Fruit fly (Drosophila melanogaster) whole organism, embryonic: ENCODE measurements around the gene eya.

Experiments
- Adf1 ChIP-seq: fragments of 200-800 bp; sonication (Bioruptor generic); IDR thresholded peaks from 2 replicates; pipeline ENCODE4 v1.3.6; 2022; ENCODE audit warnings: missing biosample characterization, missing genetic modification characterization
- Atf6 ChIP-seq: fragments of 200-800 bp; sonication (Bioruptor generic); IDR thresholded peaks from 2 replicates; pipeline ENCODE4 v1.3.6; 2022; ENCODE audit warnings: missing biosample characterization, missing genetic modification characterization
- B-H2 ChIP-seq: fragments of 200-800 bp; sonication (Bioruptor generic); optimal IDR thresholded peaks from 2 replicates; lab custom pipeline; 2018; ENCODE audit warnings: missing biosample characterization, mild to moderate bottlenecking, missing genetic modification characterization
- Bgb ChIP-seq: fragments of 200-800 bp; sonication (Bioruptor generic); IDR thresholded peaks from 2 replicates; pipeline ENCODE4 v1.3.6; 2022; ENCODE audit warnings: missing biosample characterization, missing genetic modification characterization; ENCODE audit not compliant: partially characterized antibody
- BtbVII ChIP-seq: fragments of 200-800 bp; sonication (Bioruptor generic); optimal IDR thresholded peaks from 3 replicates; lab custom pipeline; 2017; ENCODE audit warnings: missing biosample characterization, mild to moderate bottlenecking, missing genetic modification characterization
- CG11085 ChIP-seq: fragments of 200-800 bp; sonication (Bioruptor generic); IDR thresholded peaks from 2 replicates; pipeline ENCODE4 v1.3.6; 2022; ENCODE audit warnings: missing biosample characterization, missing genetic modification characterization
- CG12071 ChIP-seq: fragments of 200-800 bp; sonication (Bioruptor generic); optimal IDR thresholded peaks from 3 replicates; lab custom pipeline; 2018; ENCODE audit warnings: missing biosample characterization, mild to moderate bottlenecking, missing genetic modification characterization
- CG12155 ChIP-seq: fragments of 200-800 bp; sonication (Bioruptor generic); optimal IDR thresholded peaks from 3 replicates; lab custom pipeline; 2016; ENCODE audit warnings: missing biosample characterization, missing genetic modification characterization
- CG12769 ChIP-seq: fragments of 200-800 bp; sonication (Bioruptor generic); optimal IDR thresholded peaks from 2 replicates; lab custom pipeline; 2019; ENCODE audit warnings: missing biosample characterization, mild to moderate bottlenecking, missing genetic modification characterization, moderate library complexity
- CG14014 ChIP-seq: fragments of 200-800 bp; sonication (Bioruptor generic); IDR thresholded peaks from 2 replicates; pipeline ENCODE4 v1.3.6; 2022; ENCODE audit warnings: missing biosample characterization, missing genetic modification characterization
- CG16779 ChIP-seq: fragments of 200-800 bp; sonication (Bioruptor generic); IDR thresholded peaks from 2 replicates; pipeline ENCODE4 v1.3.6; 2022; ENCODE audit warnings: missing biosample characterization, missing genetic modification characterization
- CG17359 ChIP-seq: fragments of 200-800 bp; sonication (Bioruptor generic); optimal IDR thresholded peaks from 3 replicates; lab custom pipeline; 2018; ENCODE audit warnings: missing biosample characterization, mild to moderate bottlenecking, missing genetic modification characterization, moderate library complexity
- CG17361 ChIP-seq: fragments of 200-800 bp; sonication (Bioruptor generic); IDR thresholded peaks from 3 replicates; pipeline ENCODE4 v1.3.6; 2022; ENCODE audit warnings: missing biosample characterization, missing genetic modification characterization
- CG2120 ChIP-seq: fragments of 200-800 bp; sonication (Bioruptor generic); optimal IDR thresholded peaks from 3 replicates; lab custom pipeline; 2016; ENCODE audit warnings: missing biosample characterization, missing genetic modification characterization
- CG2712 ChIP-seq: fragments of 200-800 bp; optimal IDR thresholded peaks from 3 replicates; lab custom pipeline; 2019; ENCODE audit warnings: missing biosample characterization, mild to moderate bottlenecking, missing genetic modification characterization, moderate library complexity
- CG30403 ChIP-seq: fragments of 200-800 bp; sonication (Bioruptor generic); optimal IDR thresholded peaks from 3 replicates; lab custom pipeline; 2016; ENCODE audit warnings: missing biosample characterization, missing genetic modification characterization
- CG31388 ChIP-seq: fragments of 200-800 bp; sonication (Bioruptor generic); optimal IDR thresholded peaks from 2 replicates; lab custom pipeline; 2016; ENCODE audit warnings: missing biosample characterization, missing genetic modification characterization
- CG3407 ChIP-seq: fragments of 200-800 bp; sonication (Bioruptor generic); optimal IDR thresholded peaks from 2 replicates; lab custom pipeline; 2018; ENCODE audit warnings: missing biosample characterization, mild to moderate bottlenecking, missing genetic modification characterization
- CG34376 ChIP-seq: fragments of 200-800 bp; sonication (Bioruptor generic); optimal IDR thresholded peaks from 2 replicates; lab custom pipeline; 2018; ENCODE audit warnings: missing biosample characterization, mild to moderate bottlenecking, missing genetic modification characterization
- CG34422 ChIP-seq: fragments of 200-800 bp; sonication (Bioruptor generic); IDR thresholded peaks from 3 replicates; pipeline ENCODE4 v1.3.6; 2022; ENCODE audit warnings: missing biosample characterization, missing genetic modification characterization
- CG6683 ChIP-seq: fragments of 200-800 bp; sonication (Bioruptor generic); optimal IDR thresholded peaks from 2 replicates; lab custom pipeline; 2017; ENCODE audit warnings: missing biosample characterization, mild to moderate bottlenecking, missing genetic modification characterization, missing genetic modification reagents
- CG7357 ChIP-seq: fragments of 200-800 bp; sonication (Bioruptor generic); IDR thresholded peaks from 3 replicates; pipeline ENCODE4 v1.3.6; 2022; ENCODE audit warnings: missing biosample characterization, missing genetic modification characterization
- CG7987 ChIP-seq: fragments of 200-800 bp; sonication (Bioruptor generic); optimal IDR thresholded peaks from 2 replicates; lab custom pipeline; 2018; ENCODE audit warnings: missing biosample characterization, mild to moderate bottlenecking, missing genetic modification characterization, moderate library complexity
- CG8290 ChIP-seq, 3 experiments: fragments of 200-800 bp; sonication (Bioruptor generic); optimal IDR thresholded peaks; 2 replicates each; lab custom pipeline; 2016 to 2019; ENCODE audit warnings: missing biosample characterization in 3 of 3, missing genetic modification characterization in 3 of 3, mild to moderate bottlenecking in 2 of 3, moderate library complexity in 1 of 3
- CG9817 ChIP-seq: fragments of 200-800 bp; sonication (Bioruptor generic); optimal IDR thresholded peaks from 2 replicates; lab custom pipeline; 2018; ENCODE audit warnings: missing biosample characterization, mild to moderate bottlenecking, missing genetic modification characterization, moderate library complexity
- Chrac-16 ChIP-seq: fragments of 200-800 bp; sonication (Bioruptor generic); optimal IDR thresholded peaks from 3 replicates; lab custom pipeline; 2016; ENCODE audit warnings: missing biosample characterization, missing genetic modification characterization
- Deaf1 ChIP-seq: fragments of 200-800 bp; optimal IDR thresholded peaks from 3 replicates; lab custom pipeline; 2019; ENCODE audit warnings: missing biosample characterization, mild to moderate bottlenecking, missing genetic modification characterization, moderate library complexity
- GATAe ChIP-seq: fragments of 200-800 bp; sonication (Bioruptor generic); conservative IDR thresholded peaks from 2 replicates; pipeline ENCODE4 v1.3.6; 2022; ENCODE audit warnings: missing biosample characterization, missing genetic modification characterization
- Hr78 ChIP-seq, 2 experiments: fragments of 200-800 bp in 1 of 2; fragments of >200 bp in 1 of 2; sonication (Bioruptor generic) in 1 of 2; optimal IDR thresholded peaks; 2 replicates each; lab custom pipeline; 2017 to 2019; ENCODE audit warnings: missing biosample characterization in 2 of 2, missing genetic modification characterization in 2 of 2, mild to moderate bottlenecking in 1 of 2, moderate library complexity in 1 of 2
- Lim3 ChIP-seq: fragments of 200-800 bp; sonication (Bioruptor generic); IDR thresholded peaks from 2 replicates; pipeline ENCODE4 v1.3.6; 2022; ENCODE audit warnings: missing biosample characterization, missing genetic modification characterization
- Rfx ChIP-seq: fragments of 200-800 bp; sonication (Bioruptor generic); IDR thresholded peaks from 2 replicates; pipeline ENCODE4 v1.3.6; 2022; ENCODE audit warnings: missing biosample characterization, missing genetic modification characterization
- TFAM ChIP-seq: fragments of 200-800 bp; sonication (Bioruptor generic); optimal IDR thresholded peaks from 2 replicates; lab custom pipeline; 2017; ENCODE audit warnings: missing biosample characterization, missing genetic modification characterization, inconsistent platforms
- amos ChIP-seq: fragments of 200-800 bp; sonication (Bioruptor generic); IDR thresholded peaks from 2 replicates; pipeline ENCODE4 v1.3.6; 2022; ENCODE audit warnings: missing biosample characterization, missing genetic modification characterization; ENCODE audit not compliant: partially characterized antibody
- bab2 ChIP-seq: fragments of 200-800 bp; sonication (Bioruptor generic); optimal IDR thresholded peaks from 2 replicates; lab custom pipeline; 2016; ENCODE audit warnings: missing biosample characterization, missing genetic modification characterization
- bbx ChIP-seq: fragments of 200-800 bp; sonication (Bioruptor generic); IDR thresholded peaks from 2 replicates; pipeline ENCODE4 v1.3.6; 2022; ENCODE audit warnings: missing biosample characterization, missing genetic modification characterization; ENCODE audit not compliant: partially characterized antibody
- bowl ChIP-seq: fragments of 200-800 bp; sonication (Bioruptor generic); IDR thresholded peaks from 2 replicates; pipeline ENCODE4 v1.3.6; 2022; ENCODE audit warnings: missing biosample characterization, missing genetic modification characterization
- cg ChIP-seq: fragments of 200-800 bp; sonication (Bioruptor generic); optimal IDR thresholded peaks from 3 replicates; lab custom pipeline; 2019; ENCODE audit warnings: missing biosample characterization, mild to moderate bottlenecking, missing genetic modification characterization, moderate library complexity
- ci ChIP-seq: fragments of 200-800 bp; sonication (Bioruptor generic); IDR thresholded peaks from 3 replicates; pipeline ENCODE4 v1.3.6; 2022; ENCODE audit warnings: missing biosample characterization, missing genetic modification characterization
- dmrt99B ChIP-seq: fragments of 200-800 bp; sonication (Bioruptor generic); optimal IDR thresholded peaks from 2 replicates; lab custom pipeline; 2018; ENCODE audit warnings: missing biosample characterization, mild to moderate bottlenecking, missing genetic modification characterization, moderate library complexity
- grn ChIP-seq: fragments of 200-800 bp; sonication (Bioruptor generic); optimal IDR thresholded peaks from 3 replicates; lab custom pipeline; 2017; ENCODE audit warnings: missing biosample characterization, missing genetic modification characterization
- h ChIP-seq: fragments of >200 bp; optimal IDR thresholded peaks from 2 replicates; lab custom pipeline; 2017
- kah ChIP-seq: fragments of 200-800 bp; sonication (Bioruptor generic); optimal IDR thresholded peaks from 2 replicates; lab custom pipeline; 2018; ENCODE audit warnings: missing biosample characterization, mild to moderate bottlenecking, missing genetic modification characterization
- mirr ChIP-seq: fragments of 200-800 bp; sonication (Bioruptor generic); optimal IDR thresholded peaks from 3 replicates; lab custom pipeline; 2018; ENCODE audit warnings: missing biosample characterization, mild to moderate bottlenecking, missing genetic modification characterization
- pho ChIP-seq: fragments of 200-800 bp; sonication (Bioruptor generic); optimal IDR thresholded peaks from 2 replicates; lab custom pipeline; 2016; ENCODE audit warnings: missing biosample characterization, missing genetic modification characterization
- ranshi ChIP-seq: fragments of 200-800 bp; sonication (Bioruptor generic); IDR thresholded peaks from 2 replicates; pipeline ENCODE4 v1.3.6; 2022; ENCODE audit warnings: missing biosample characterization, missing genetic modification characterization
- repo ChIP-seq: fragments of 200-800 bp; sonication (Bioruptor generic); optimal IDR thresholded peaks from 2 replicates; lab custom pipeline; 2016; ENCODE audit warnings: missing biosample characterization, missing genetic modification characterization
- sens-2 ChIP-seq: fragments of 200-800 bp; sonication (Bioruptor generic); IDR thresholded peaks from 2 replicates; pipeline ENCODE4 v1.3.6; 2022; ENCODE audit warnings: missing biosample characterization, missing genetic modification characterization
- stc ChIP-seq: fragments of 200-800 bp; sonication (Bioruptor generic); IDR thresholded peaks from 2 replicates; pipeline ENCODE4 v1.3.6; 2022; ENCODE audit warnings: missing biosample characterization, missing genetic modification characterization
- unpg ChIP-seq: fragments of 200-800 bp; sonication (Bioruptor generic); optimal IDR thresholded peaks from 3 replicates; lab custom pipeline; 2018; ENCODE audit warnings: missing biosample characterization, mild to moderate bottlenecking, missing genetic modification characterization, moderate library complexity

Gene eya

DNA sequence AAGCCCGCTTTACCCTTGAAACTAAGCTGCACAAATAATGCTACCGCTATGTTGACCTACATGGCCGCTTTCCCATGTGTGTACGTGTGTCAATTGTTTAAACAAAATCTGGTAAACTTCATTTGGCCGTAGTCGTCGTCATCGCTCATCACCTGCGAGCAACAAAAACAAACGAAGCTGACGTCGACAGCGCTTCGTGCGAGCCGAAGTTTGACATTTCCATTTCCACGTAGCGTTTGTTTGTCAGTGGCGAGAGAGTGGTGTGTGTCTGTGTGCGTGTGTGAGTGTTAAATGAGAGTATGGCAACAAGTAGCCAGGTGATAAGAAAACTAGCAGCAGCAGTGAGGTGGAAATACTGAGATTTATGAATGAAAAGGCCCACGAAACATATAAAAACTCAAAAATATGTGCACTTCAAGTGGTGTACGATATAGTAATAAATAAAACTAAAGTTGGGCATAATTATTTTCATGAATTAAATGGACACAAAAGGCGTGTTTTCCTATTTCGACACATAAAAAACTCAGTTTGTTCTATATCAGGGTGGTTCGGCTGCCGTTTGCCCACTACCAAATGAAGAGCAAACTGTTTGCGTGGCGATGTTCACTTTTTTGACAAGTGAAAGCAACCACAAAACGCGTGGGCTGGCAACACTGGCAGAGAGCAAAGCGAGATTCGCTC lies 67.4 kb downstream of the eya start (continued):
- TF ChIP-seq CG8290 (GFP tag; optimal IDR thresholded peaks at IDR 0.05; lab: Kevin White, UChicago) (no peak), CG8290 (tag; optimal IDR thresholded peaks at IDR 0.05; lab: Kevin White, UChicago) (peak; percentile 46 to 83), Chrac-16 (GFP tag; lab: Kevin White, UChicago) (peak; percentile 2), CG12071 (GFP tag; lab: Kevin White, UChicago) (peak; percentile 80), CG9817 (peak; percentile 18), Bgb (no peak; the same call in 1 of the 2 replicates), ranshi (GFP tag; lab: Robert Waterston, UW) (peak; percentile 10; the same call in 1 of the 2 replicates), CG14014 (GFP tag; lab: Robert Waterston, UW) (peak; percentile 12; the same call in 1 of the 2 replicates), repo (GFP tag; lab: Kevin White, UChicago) (no peak), CG7987 (GFP tag; lab: Kevin White, UChicago) (peak; percentile 85), CG2120 (GFP tag; lab: Kevin White, UChicago) (peak; percentile 30), CG30403 (GFP tag; lab: Kevin White, UChicago) (peak; percentile 18), grn (GFP tag; lab: Kevin White, UChicago) (no peak), bab2 (GFP tag; lab: Kevin White, UChicago) (no peak), CG34376 (GFP tag; lab: Kevin White, UChicago) (peak; percentile 71), Deaf1 (tag; lab: Kevin White, UChicago) (peak; percentile 100), BtbVII (GFP tag; lab: Kevin White, UChicago) (peak; percentile 74), CG31388 (GFP tag; lab: Kevin White, UChicago) (no peak), bowl (0 out of 2 replicates have a peak, but pooled peaks have one; percentile 23), bbx (GFP tag; lab: Robert Waterston, UW) (0 out of 2 replicates have a peak, but pooled peaks have one; percentile 33), CG16779 (GFP tag; lab: Robert Waterston, UW) (no peak), sens-2 (no peak), ci (GFP tag; lab: Robert Waterston, UW) (peak; percentile 55; the same call in 2 of the 3 replicates), CG6683 (GFP tag; lab: Kevin White, UChicago) (peak; percentile 14), Adf1 (GFP tag; lab: Robert Waterston, UW) (peak; percentile 69), CG7357 (no peak), cg (peak; percentile 90), B-H2 (GFP tag; lab: Kevin White, UChicago) (peak; percentile 51), Hr78 (GFP tag; optimal IDR thresholded peaks at IDR 0.05; lab: Kevin White, UChicago) (peak in 1 of 2 experiments; percentile 4), unpg (GFP tag; lab: Kevin White, UChicago) (peak; percentile 18), CG12769 (tag; lab: Kevin White, UChicago) (peak; percentile 70), kah (GFP tag; lab: Kevin White, UChicago) (peak; percentile 91), TFAM (GFP tag; lab: Kevin White, UChicago) (no peak), CG17359 (tag; lab: Kevin White, UChicago) (peak; percentile 39), CG34422 (GFP tag; lab: Robert Waterston, UW) (peak; percentile 14; the same call in 1 of the 3 replicates), CG11085 (GFP tag; lab: Robert Waterston, UW) (no peak), CG3407 (GFP tag; lab: Kevin White, UChicago) (no peak), amos (GFP tag; lab: Robert Waterston, UW) (no peak; the same call in 1 of the 2 replicates), h (lab: Kevin White, UChicago) (no peak), pho (peak; percentile 19), CG12155 (GFP tag; lab: Kevin White, UChicago) (peak; percentile 17), stc (GFP tag; lab: Robert Waterston, UW) (peak; percentile 49; the same call in 1 of the 2 replicates), Atf6 (GFP tag; lab: Robert Waterston, UW) (0 out of 2 replicates have a peak, but pooled peaks have one; percentile 6), CG2712 (peak; percentile 18), Lim3 (GFP tag; lab: Robert Waterston, UW) (no peak), GATAe (no peak), Rfx (peak; percentile 19; the same call in 1 of the 2 replicates), CG17361 (GFP tag; lab: Robert Waterston, UW) (peak; percentile 9; the same call in 1 of the 3 replicates), mirr (GFP tag; lab: Kevin White, UChicago) (peak; percentile 88), dmrt99B (tag; lab: Kevin White, UChicago) (peak; percentile 29)
